Worm (Caenorhabditis elegans): ENCODE results near the gene pas-6.

DNA sequence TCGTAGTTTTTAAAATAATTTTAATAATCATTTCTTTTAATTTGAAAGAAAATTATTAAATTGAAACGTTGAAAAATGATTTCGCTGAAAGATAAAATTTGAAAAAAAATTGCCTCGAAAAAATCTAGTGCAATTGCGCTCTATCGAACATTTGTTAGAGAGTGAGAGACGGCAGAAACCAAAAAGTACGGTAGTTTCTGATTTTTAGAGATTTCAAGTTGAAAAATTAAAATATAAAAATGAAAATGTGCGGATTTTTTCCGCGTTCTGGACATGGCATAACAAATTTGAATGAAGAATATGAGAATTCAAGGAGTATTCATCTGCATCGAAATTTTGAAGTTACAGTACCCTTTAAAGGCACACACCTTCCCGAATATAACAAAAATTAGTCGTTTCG is 35.2 kb upstream of the pas-6 start:
- TF ChIP-seq aly-1 (tag; optimal IDR thresholded peaks at IDR 0.05) (no peak), B0310.2 (tag; optimal IDR thresholded peaks at IDR 0.05) (no peak), hnd-1 (tag; optimal IDR thresholded peaks at IDR 0.05) (no peak), tbx-37 (GFP tag; conservative IDR thresholded peaks at IDR 0.05) (no peak), ceh-36 (tag; optimal IDR thresholded peaks at IDR 0.05) (no peak)

Data from whole organism, early embryonic.